Fruit fly (Drosophila melanogaster) whole organism, pupa: ENCODE measurements around the gene PXo.

ENCODE experiments used
- CG10348 ChIP-seq: fragments of 200-800 bp; sonication (Bioruptor generic); IDR thresholded peaks from 2 replicates; pipeline ENCODE4 v1.3.6; 2022; ENCODE audit warnings: missing biosample characterization, missing genetic modification characterization
- CG12605 ChIP-seq: fragments of 200-800 bp; sonication (Bioruptor generic); IDR thresholded peaks from 2 replicates; pipeline ENCODE4 v1.3.6; 2022; ENCODE audit warnings: missing biosample characterization, missing genetic modification characterization
- CG13204 ChIP-seq: fragments of 200-800 bp; sonication (Bioruptor generic); optimal IDR thresholded peaks from 2 replicates; lab custom pipeline; 2018; ENCODE audit warnings: missing biosample characterization, mild to moderate bottlenecking, missing genetic modification characterization, moderate library complexity
- CG14655 ChIP-seq: fragments of 200-800 bp; sonication (Bioruptor generic); optimal IDR thresholded peaks from 3 replicates; lab custom pipeline; 2017; ENCODE audit warnings: mild to moderate bottlenecking, missing biosample characterization, missing genetic modification reagents, missing genetic modification characterization
- CG15710 ChIP-seq: fragments of 200-800 bp; sonication (Bioruptor generic); optimal IDR thresholded peaks from 2 replicates; lab custom pipeline; 2018; ENCODE audit warnings: missing biosample characterization, mild to moderate bottlenecking, missing genetic modification characterization, moderate library complexity
- CG17806 ChIP-seq: fragments of 200-800 bp; sonication (Bioruptor generic); optimal IDR thresholded peaks from 2 replicates; lab custom pipeline; 2018; ENCODE audit warnings: missing biosample characterization, mild to moderate bottlenecking, missing genetic modification characterization, moderate library complexity
- CG32121 ChIP-seq: fragments of 200-800 bp; sonication (Bioruptor generic); IDR thresholded peaks from 2 replicates; pipeline ENCODE4 v1.3.6; 2022; ENCODE audit warnings: missing biosample characterization, missing genetic modification characterization
- CG34367 ChIP-seq: fragments of 200-800 bp; sonication (Bioruptor generic); optimal IDR thresholded peaks from 2 replicates; lab custom pipeline; 2018; ENCODE audit warnings: missing biosample characterization, mild to moderate bottlenecking, missing genetic modification characterization
- CG4496 ChIP-seq: fragments of 200-800 bp; sonication (Bioruptor generic); IDR thresholded peaks from 3 replicates; pipeline ENCODE4 v1.3.6; 2022; ENCODE audit warnings: missing biosample characterization, missing genetic modification characterization
- CG8159 ChIP-seq: fragments of 200-800 bp; sonication (Bioruptor generic); optimal IDR thresholded peaks from 3 replicates; lab custom pipeline; 2018; ENCODE audit warnings: missing biosample characterization, mild to moderate bottlenecking, missing genetic modification characterization, moderate library complexity
- CG8301 ChIP-seq: fragments of 200-800 bp; sonication (Bioruptor generic); optimal IDR thresholded peaks from 2 replicates; lab custom pipeline; 2018; ENCODE audit warnings: missing biosample characterization, mild to moderate bottlenecking, missing genetic modification characterization
- CG9948 ChIP-seq: fragments of 200-800 bp; sonication (Bioruptor generic); optimal IDR thresholded peaks from 2 replicates; lab custom pipeline; 2018; ENCODE audit warnings: missing biosample characterization, mild to moderate bottlenecking, missing genetic modification characterization, moderate library complexity
- D1 ChIP-seq: fragments of 200-800 bp; sonication (Bioruptor generic); optimal IDR thresholded peaks from 2 replicates; lab custom pipeline; 2018; ENCODE audit warnings: missing biosample characterization, mild to moderate bottlenecking, missing genetic modification characterization, moderate library complexity
- EcR ChIP-seq: fragments of 200-800 bp; sonication (Bioruptor generic); optimal IDR thresholded peaks from 3 replicates; lab custom pipeline; 2019; ENCODE audit warnings: missing biosample characterization, missing genetic modification characterization, mild to moderate bottlenecking, moderate library complexity, missing genetic modification reagents
- Ets98B ChIP-seq: fragments of 200-800 bp; sonication (Bioruptor generic); IDR thresholded peaks from 2 replicates; pipeline ENCODE4 v1.3.6; 2022; ENCODE audit warnings: missing biosample characterization, missing genetic modification characterization
- Pif1A ChIP-seq: fragments of 200-800 bp; sonication (Bioruptor generic); optimal IDR thresholded peaks from 3 replicates; lab custom pipeline; 2016; ENCODE audit warnings: missing biosample characterization, missing genetic modification characterization
- Pif1B ChIP-seq: fragments of 200-800 bp; sonication (Bioruptor generic); optimal IDR thresholded peaks from 3 replicates; lab custom pipeline; 2016; ENCODE audit warnings: missing biosample characterization, missing genetic modification characterization
- Snoo ChIP-seq: fragments of 200-800 bp; sonication (Bioruptor generic); optimal IDR thresholded peaks from 3 replicates; lab custom pipeline; 2017; ENCODE audit warnings: missing biosample characterization, mild to moderate bottlenecking, missing genetic modification characterization, inconsistent platforms
- fd96Ca ChIP-seq: fragments of 200-800 bp; sonication (Bioruptor generic); IDR thresholded peaks from 3 replicates; pipeline ENCODE4 v1.3.6; 2022; ENCODE audit warnings: missing biosample characterization, missing genetic modification characterization
- gl ChIP-seq: fragments of 200-800 bp; sonication (Bioruptor generic); optimal IDR thresholded peaks from 2 replicates; lab custom pipeline; 2018; ENCODE audit warnings: missing biosample characterization, mild to moderate bottlenecking, missing genetic modification characterization
- rn ChIP-seq: fragments of 200-800 bp; sonication (Bioruptor generic); IDR thresholded peaks from 2 replicates; pipeline ENCODE4 v1.3.6; 2022; ENCODE audit warnings: missing biosample characterization, missing genetic modification characterization

The PXo gene

DNA sequence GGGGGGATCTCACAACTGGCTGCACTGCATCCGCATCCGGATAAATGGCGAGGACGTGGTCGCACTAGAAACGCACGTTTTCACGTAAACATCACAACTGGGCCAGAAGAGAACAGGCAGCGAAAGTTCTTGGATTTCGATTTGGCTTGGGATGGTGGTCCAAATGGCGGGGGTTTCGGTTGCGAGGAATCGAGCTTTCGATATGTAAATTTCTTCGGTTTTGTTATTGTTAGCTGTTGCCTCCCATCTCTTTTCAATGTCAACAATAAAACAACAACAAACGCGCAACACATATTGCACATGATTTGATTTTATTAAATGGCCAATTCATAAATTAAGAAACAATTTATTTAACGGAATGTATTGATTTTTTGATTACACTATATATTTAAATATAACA is at the start of gene PXo:
TSS of gene PXo (minus strand) at position 101 of the 400 bp plus-strand sequence.
- TF ChIP-seq CG8159 (tag; lab: Kevin White, UChicago) (no peak), CG13204 (GFP tag; lab: Kevin White, UChicago) (no peak), fd96Ca (GFP tag; lab: Robert Waterston, UW) (no peak), gl (tag; lab: Kevin White, UChicago) (no peak), CG17806 (no peak), EcR (GFP tag; lab: Kevin White, UChicago) (no peak), CG14655 (GFP tag; lab: Kevin White, UChicago) (no peak), CG4496 (GFP tag; lab: Robert Waterston, UW) (no peak), Pif1B (GFP tag; lab: Kevin White, UChicago) (no peak), Snoo (tag; lab: Kevin White, UChicago) (no peak), rn (GFP tag; lab: Robert Waterston, UW) (no peak), CG32121 (GFP tag; lab: Robert Waterston, UW) (no peak), CG12605 (no peak), CG15710 (tag; lab: Kevin White, UChicago) (no peak), Ets98B (GFP tag; lab: Robert Waterston, UW) (no peak), CG8301 (no peak), CG10348 (GFP tag; lab: Robert Waterston, UW) (no peak), Pif1A (no peak), D1 (tag; lab: Kevin White, UChicago) (no peak)

DNA sequence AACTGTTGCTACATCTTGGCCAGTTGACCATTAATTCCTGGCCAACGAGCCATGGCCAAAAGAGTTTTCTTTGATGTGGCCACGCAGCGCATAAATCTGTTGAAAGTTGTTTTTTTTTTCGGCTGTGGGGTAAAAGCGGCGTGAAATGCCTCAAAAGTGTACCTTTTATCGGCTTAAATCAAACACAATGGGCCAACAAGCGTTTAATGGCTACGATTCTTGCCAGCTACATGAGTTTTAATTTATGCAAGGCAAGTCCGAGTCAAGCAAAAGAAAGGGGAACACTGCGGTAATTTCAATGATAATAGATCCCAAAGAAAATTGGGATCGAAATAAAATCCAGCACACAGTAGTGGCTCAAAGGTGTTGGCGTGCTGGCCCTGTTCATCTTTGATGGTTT is 49.1 kb upstream of the PXo start:
- no peak for TF ChIP-seq fd96Ca (GFP tag; lab: Robert Waterston, UW)
- no peak for TF ChIP-seq CG4496 (GFP tag; lab: Robert Waterston, UW)
- no peak for TF ChIP-seq gl (tag; lab: Kevin White, UChicago)
- no peak for TF ChIP-seq EcR (GFP tag; lab: Kevin White, UChicago)
- no peak for TF ChIP-seq CG12605
- TF ChIP-seq CG32121 (GFP tag; lab: Robert Waterston, UW) = no peak
- no peak for TF ChIP-seq CG15710 (tag; lab: Kevin White, UChicago)

DNA sequence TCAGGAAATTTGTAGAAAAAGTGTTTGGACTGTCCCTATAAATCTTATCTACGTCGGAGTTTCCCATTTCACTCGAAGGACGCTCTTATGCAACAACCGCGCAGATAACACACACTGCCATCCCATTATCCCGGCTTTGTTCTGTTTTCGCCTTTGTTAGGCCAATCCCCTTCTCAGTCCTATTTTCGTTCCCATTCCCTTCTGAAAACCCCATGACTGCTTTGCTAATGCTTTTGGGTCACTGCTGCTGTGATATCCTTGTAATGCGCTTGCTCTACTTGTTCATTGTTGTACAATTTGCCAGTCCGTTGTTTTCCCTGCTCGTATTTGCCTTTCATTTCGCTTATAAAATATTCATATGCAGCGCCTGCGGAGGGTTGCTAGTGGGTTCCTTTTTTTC is 48.0 kb upstream of the PXo start:
- no peak for TF ChIP-seq gl (tag; lab: Kevin White, UChicago)
- TF ChIP-seq, all 21 proteins: peak for 0

DNA sequence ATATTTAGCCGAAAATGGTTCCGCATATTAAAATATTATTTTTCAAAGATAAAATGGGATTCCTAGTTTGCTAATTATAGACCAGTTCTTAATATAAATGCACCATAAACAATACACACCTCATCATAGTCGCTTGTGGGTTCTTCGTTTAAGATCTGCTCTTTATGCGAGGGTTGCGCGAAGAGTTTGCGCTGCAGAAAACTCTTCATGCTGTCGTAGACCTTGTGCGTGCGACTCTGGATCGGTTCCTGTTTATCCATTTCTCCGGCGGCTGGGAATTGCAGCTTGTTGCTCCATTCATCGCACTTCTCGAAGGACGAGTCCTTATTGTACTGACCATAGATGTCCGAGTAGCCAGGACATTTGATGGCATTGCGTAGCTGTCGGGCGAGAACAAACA is 47.6 kb upstream of the PXo start:
- no peak for TF ChIP-seq CG17806
- no peak for TF ChIP-seq CG8159 (tag; lab: Kevin White, UChicago)
- no peak for TF ChIP-seq CG4496 (GFP tag; lab: Robert Waterston, UW)
- no peak for TF ChIP-seq gl (tag; lab: Kevin White, UChicago)
- no peak for TF ChIP-seq CG12605
- no peak for TF ChIP-seq CG10348 (GFP tag; lab: Robert Waterston, UW)
- TF ChIP-seq fd96Ca (GFP tag; lab: Robert Waterston, UW) = no peak
- TF ChIP-seq Pif1A = no peak
- TF ChIP-seq Ets98B (GFP tag; lab: Robert Waterston, UW) = no peak
- TF ChIP-seq Snoo (tag; lab: Kevin White, UChicago) = no peak
- TF ChIP-seq CG15710 (tag; lab: Kevin White, UChicago) = no peak
- TF ChIP-seq EcR (GFP tag; lab: Kevin White, UChicago) = no peak
- no peak for TF ChIP-seq CG34367 (tag; lab: Kevin White, UChicago)

DNA sequence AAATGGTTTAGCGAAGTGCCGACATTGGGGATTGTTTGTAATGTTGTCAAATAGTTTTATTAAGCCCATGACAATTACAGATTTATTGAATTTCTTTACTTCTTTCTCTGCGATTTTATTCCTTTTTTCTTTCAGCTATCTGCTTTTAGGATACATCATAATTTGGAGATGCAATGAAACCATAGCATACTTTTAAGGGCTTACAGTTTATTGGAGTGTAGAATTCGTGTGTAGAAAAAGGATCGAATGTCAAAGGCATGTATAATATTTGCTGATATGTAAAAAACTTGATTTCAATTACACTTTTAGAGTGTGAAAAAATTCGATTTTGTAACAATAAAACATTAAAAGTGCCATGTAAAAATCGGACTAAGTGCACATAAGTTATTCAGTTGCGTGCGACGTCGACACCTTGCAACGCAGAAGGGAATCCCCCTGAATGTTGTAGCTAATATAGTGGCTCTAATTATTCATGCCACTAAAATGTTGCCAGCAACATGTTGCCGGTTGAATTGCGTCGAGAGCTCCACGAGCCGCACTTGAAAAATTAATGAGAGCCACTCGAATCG is 45.8 kb upstream of the PXo start:
- TF ChIP-seq CG9948 (tag; lab: Kevin White, UChicago) = no peak
- peak; percentile 8 for TF ChIP-seq D1 (tag; lab: Kevin White, UChicago)

DNA sequence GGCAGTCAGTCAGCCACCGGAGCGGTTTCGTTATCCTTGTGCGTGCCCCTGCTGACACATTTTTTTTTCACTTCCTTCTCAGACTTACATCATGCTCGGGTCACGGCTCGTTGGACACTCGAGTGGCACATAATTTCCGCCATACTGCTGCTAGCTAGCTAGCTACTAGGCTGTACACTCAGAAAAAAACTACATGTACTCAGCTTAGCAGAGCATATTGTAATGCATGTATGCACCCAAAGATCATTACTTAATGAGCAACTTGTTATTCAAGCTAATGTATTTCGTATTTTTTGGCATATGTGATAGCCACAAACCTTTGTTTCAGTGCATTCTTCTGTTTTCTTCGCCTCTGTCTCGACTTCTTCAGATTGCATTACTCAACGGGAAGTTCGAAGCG is 43.3 kb upstream of the PXo start:
- no peak for TF ChIP-seq CG17806
- no peak for TF ChIP-seq CG14655 (GFP tag; lab: Kevin White, UChicago)
- no peak for TF ChIP-seq CG13204 (GFP tag; lab: Kevin White, UChicago)
- TF ChIP-seq CG10348 (GFP tag; lab: Robert Waterston, UW) = no peak
- peak; percentile 23; the same call in 1 of the 3 replicates for TF ChIP-seq CG4496 (GFP tag; lab: Robert Waterston, UW)

DNA sequence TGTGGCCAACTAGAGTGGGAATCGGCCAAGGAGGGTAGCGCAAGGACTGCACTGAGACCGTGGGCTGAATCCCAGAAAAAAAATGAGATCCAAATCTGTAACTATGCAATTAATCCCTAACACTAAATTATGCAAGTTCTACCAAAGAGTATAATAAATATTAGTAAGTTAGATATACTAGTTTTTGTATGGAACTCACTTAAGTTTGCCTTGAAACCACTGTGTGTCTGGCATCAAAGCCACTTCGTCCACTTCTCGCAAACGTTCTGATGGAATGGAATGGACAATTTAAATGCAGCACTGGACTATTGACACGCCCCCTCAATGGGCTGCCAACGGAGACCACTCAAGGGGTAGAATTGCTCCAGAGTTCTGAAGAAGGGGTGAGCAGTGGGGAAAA is 37.0 kb upstream of the PXo start:
- TF ChIP-seq CG14655 (GFP tag; lab: Kevin White, UChicago) (peak; percentile 41), CG17806 (peak; percentile 35), CG15710 (tag; lab: Kevin White, UChicago) (peak; percentile 13), CG8301 (peak; percentile 19), Snoo (tag; lab: Kevin White, UChicago) (no peak), CG8159 (tag; lab: Kevin White, UChicago) (peak; percentile 5)
